Worm (Caenorhabditis elegans) whole organism, L3 larva: Measurements from ENCODE around the gene lipl-6.

Experiments used
- ama-1 ChIP-seq: fragments of 150-350 bp; optimal IDR thresholded peaks from 2 replicates; lab custom pipeline; 2018
- ceh-82 ChIP-seq: fragments of 150-350 bp; optimal IDR thresholded peaks from 2 replicates; lab custom pipeline; 2014; ENCODE audit warnings: missing biosample characterization, missing genetic modification characterization
- egl-27 ChIP-seq: sonication (generic microtip); optimal IDR thresholded peaks from 4 replicates; lab custom pipeline; 2017; ENCODE audit warnings: missing biosample characterization, missing genetic modification reagents, missing genetic modification characterization
- lin-39 ChIP-seq: fragments of 150-350 bp; optimal IDR thresholded peaks from 2 replicates; lab custom pipeline; 2018; ENCODE audit warnings: missing biosample characterization, missing genetic modification reagents, missing genetic modification characterization
- ztf-11 ChIP-seq: fragments of 150-350 bp; optimal IDR thresholded peaks from 2 replicates; lab custom pipeline; 2014; ENCODE audit warnings: missing biosample characterization, missing genetic modification characterization

DNA sequence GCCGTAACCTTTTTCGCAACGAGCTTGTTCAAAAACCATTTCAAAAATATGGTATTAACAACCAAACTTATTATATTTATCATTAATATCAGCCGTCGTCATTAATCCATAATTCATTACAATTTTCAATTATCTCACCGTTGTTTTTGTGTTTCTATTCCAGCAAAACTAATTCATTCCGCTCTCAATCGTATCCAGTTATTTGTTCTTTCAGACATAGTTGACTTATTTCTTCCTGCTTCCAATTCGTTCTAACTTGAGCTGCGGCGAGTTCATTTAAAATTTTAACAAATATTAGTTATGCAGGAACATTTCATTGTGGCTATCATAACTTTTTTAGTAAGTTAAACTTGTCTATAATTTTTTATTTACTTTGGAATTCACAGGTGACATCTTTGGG is 41.9 kb upstream of the lipl-6 start, which contains the start of gene srx-16:
- no peak for TF ChIP-seq ama-1 (lab: Kevin White, UChicago)
- TF ChIP-seq ceh-82 (tag; lab: Kevin White, UChicago), result no peak
- no peak for TF ChIP-seq lin-39
- TF ChIP-seq egl-27 (tag; lab: Kevin White, UChicago), result no peak
- no peak for TF ChIP-seq ztf-11
